Worm (Caenorhabditis elegans) whole organism, L4/young adult: ENCODE data around the gene mtl-2.

ENCODE experiments used
- W03F9.2 ChIP-seq: fragments of 150-350 bp; optimal IDR thresholded peaks from 2 replicates; lab custom pipeline; 2014; ENCODE audit warnings: missing biosample characterization, missing genetic modification characterization
- dao-5 ChIP-seq: sonication (generic microtip); optimal IDR thresholded peaks from 2 replicates; lab custom pipeline; 2016; ENCODE audit warnings: missing genotype, missing genetic modification characterization, moderate library complexity, missing compliant biosample characterization
- him-1 ChIP-seq: sonication (generic microtip); optimal IDR thresholded peaks from 2 replicates; lab custom pipeline; 2016; ENCODE audit warnings: missing genotype, missing genetic modification reagents, missing genetic modification characterization, missing compliant biosample characterization

Gene mtl-2

DNA sequence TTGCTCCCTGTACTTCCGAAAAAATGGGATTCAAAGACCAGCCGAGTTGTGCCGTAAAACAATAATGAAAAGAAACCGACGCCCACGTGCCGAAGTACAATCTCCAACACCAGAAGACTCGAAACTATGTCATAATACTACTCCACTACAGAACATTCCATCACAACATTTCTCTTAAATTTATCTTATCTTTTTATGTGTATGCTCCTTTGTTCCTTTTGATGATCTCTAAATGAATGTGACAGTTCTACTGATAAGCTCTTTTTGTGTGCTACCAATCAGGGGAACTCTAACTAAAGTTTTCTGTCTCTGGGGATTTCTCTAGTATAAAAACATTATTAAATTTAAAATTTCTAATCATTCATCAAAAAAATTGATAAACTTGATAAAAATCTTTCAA, 31.6 kb downstream of the mtl-2 start:
- TF ChIP-seq him-1 (tag; lab: Kevin White, UChicago) = no peak

DNA sequence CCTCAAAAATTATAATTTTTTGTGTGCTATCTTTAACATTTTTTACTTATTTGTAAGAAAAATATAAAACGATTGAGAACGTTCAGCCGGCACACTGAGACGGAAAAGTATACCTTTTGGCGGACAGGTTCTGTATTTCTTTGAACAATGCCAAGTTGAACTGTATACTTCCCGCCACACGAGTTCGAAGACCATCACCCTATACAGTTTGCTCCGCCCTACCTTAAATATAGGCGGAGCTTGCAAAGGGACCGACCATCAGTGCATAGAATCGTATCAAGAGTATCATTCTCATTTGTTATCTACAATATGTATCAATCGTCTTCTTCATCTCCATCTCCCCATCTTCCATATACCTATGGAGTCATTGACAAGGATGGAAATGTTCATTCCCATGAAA, 33.6 kb downstream of the mtl-2 start, which contains the start of gene end-1:
Gene end-1 (plus strand): TSS at position 301 of the 400 bp plus-strand sequence.
- TF ChIP-seq W03F9.2 (tag; lab: Kevin White, UChicago) (no peak), him-1 (tag; lab: Kevin White, UChicago) (no peak), dao-5 (no peak)

DNA sequence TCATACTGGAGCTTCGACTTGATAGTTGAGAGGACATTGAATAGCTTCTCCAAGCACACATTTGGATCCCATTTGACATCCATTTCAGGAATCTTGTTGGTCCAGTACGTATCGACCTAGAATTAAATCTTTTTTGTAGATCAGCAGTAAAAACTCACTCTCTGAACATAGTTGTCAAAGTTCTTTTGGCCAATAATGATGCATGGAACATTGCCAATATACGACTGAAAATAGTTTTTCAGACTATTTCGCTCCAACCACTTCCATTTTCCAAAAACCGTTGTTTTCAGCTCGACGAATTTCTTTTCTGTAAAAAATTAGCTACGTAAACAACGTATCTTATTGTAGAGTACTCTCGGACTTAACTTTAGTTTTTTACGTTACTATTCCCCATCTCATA, 36.8 kb downstream of the mtl-2 start:
- TF ChIP-seq him-1 (tag; lab: Kevin White, UChicago) (no peak), dao-5 (no peak), W03F9.2 (tag; lab: Kevin White, UChicago) (no peak)

DNA sequence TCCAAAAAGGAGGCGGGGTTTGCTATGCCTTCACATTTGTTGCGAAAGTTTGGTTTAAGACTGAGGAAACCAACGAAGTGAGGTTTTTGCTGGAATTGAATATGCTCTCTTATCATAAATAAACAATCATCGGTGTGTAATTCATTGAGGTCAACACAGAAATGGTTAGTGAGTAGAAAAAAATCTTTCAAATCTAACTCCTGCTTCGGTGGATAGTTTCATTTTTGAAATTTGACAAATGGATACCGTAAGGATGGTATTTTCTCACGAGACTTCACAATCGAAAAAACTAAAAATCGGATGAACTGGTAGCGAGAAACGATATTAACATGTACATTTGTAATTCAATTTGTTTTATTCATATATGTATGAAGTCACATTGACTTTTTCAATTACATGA, 37.7 kb downstream of the mtl-2 start, which contains the start of gene eol-1:
Gene eol-1 (minus strand): TSS at position 101 of the 400 bp plus-strand sequence.
- TF ChIP-seq W03F9.2 (tag; lab: Kevin White, UChicago) = no peak
- TF ChIP-seq him-1 (tag; lab: Kevin White, UChicago) = no peak
- no peak for TF ChIP-seq dao-5
